Fruit fly (Drosophila melanogaster): Measurements from ENCODE around the gene Cngl.
A peak's percentile ranks its signal among the peaks of the same experiment; 100 is the strongest.

The Cngl gene

dm6 chrX:15449490-15450326 lies 8.7 kb upstream of the Cngl start, which contains the start of the genes Scamp and Ahcy:
Gene Scamp, minus strand, starts transcription at chrX:15449883.
Gene Ahcy, plus strand, starts transcription at chrX:15450261.
- TF ChIP-seq CTCF (optimal IDR thresholded peaks at IDR 0.05) (no peak), CG8478 (optimal IDR thresholded peaks at IDR 0.05) (no peak)

- TF ChIP-seq CTCF (optimal IDR thresholded peaks at IDR 0.05) = no peak
- no peak for TF ChIP-seq CG8478 (optimal IDR thresholded peaks at IDR 0.05)
These were observed 7.8 kb upstream of the Cngl start for dm6 chrX:15448809-15449208.

DNA sequence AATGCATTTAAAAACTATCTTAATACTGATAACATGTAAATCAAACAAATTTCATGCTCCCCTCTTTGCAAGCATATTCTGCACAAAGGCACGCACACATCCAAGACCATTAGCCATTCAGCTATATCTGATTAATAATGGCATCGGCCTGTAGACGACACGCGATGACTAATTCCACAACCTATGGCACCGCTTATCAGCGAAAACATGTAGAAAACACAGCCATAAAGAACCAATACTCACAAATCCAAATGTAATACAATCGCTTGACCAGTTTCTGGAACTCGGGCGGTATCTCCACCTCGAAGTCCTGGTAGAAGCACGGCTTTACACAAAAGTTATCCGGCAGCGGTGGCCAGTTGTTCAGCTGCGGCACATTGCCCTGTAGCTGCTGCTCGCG lies 7.1 kb upstream of the Cngl start:
- TF ChIP-seq CTCF (optimal IDR thresholded peaks at IDR 0.05) = no peak
- no peak for TF ChIP-seq CG8478 (optimal IDR thresholded peaks at IDR 0.05)

DNA sequence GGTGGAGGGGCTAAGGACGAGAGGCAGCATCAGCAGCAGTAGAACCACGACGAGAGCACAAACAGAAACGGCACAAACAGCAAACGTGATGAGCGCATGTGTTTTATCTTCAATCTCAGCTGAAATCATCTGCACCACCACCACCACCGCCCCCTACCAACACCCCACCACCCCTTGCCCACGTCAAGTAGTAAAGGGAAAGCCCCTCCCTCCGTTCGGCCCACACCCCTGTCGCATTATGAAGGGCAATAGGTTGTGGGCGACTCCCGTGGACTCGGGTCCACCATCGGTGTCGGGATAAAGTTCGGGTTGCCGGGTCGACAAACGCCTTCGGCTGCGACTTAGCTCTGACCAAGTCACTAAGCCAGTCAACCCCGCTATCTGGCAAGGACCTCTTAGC lies 2.5 kb upstream of the Cngl start:
- TF ChIP-seq CG8478 (optimal IDR thresholded peaks at IDR 0.05) (no peak), CTCF (optimal IDR thresholded peaks at IDR 0.05) (no peak)

- TF ChIP-seq CTCF (optimal IDR thresholded peaks at IDR 0.05) (no peak), CG8478 (optimal IDR thresholded peaks at IDR 0.05) (no peak)
These were observed 34.2 kb downstream of the Cngl start for dm6 chrX:15406811-15407210.

- TF ChIP-seq CG8478 (optimal IDR thresholded peaks at IDR 0.05) (no peak), CTCF (optimal IDR thresholded peaks at IDR 0.05) (no peak)
These were observed 39.2 kb downstream of the Cngl start for dm6 chrX:15401861-15402260.

DNA sequence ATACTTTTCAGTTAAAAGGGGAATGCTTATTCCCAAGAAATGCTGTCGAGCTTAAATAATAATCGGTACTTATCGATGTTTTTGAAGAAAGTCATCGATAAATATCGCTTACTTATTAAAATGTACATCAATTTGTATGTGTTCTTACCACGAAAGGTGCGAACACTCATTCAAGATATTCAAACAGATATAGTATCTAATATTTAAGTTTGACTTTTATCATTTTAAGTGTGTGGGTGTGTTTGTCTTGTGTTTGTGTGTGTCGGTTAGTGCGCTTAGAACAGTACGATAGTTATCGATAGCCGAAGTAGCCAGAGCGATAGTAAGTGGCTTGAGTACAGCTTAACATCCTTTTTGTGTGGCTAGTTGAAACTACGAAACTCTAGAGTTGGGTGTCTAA lies 53.7 kb downstream of the Cngl start:
- TF ChIP-seq CTCF (optimal IDR thresholded peaks at IDR 0.05) = no peak
- TF ChIP-seq CG8478 (optimal IDR thresholded peaks at IDR 0.05) = no peak

DNA sequence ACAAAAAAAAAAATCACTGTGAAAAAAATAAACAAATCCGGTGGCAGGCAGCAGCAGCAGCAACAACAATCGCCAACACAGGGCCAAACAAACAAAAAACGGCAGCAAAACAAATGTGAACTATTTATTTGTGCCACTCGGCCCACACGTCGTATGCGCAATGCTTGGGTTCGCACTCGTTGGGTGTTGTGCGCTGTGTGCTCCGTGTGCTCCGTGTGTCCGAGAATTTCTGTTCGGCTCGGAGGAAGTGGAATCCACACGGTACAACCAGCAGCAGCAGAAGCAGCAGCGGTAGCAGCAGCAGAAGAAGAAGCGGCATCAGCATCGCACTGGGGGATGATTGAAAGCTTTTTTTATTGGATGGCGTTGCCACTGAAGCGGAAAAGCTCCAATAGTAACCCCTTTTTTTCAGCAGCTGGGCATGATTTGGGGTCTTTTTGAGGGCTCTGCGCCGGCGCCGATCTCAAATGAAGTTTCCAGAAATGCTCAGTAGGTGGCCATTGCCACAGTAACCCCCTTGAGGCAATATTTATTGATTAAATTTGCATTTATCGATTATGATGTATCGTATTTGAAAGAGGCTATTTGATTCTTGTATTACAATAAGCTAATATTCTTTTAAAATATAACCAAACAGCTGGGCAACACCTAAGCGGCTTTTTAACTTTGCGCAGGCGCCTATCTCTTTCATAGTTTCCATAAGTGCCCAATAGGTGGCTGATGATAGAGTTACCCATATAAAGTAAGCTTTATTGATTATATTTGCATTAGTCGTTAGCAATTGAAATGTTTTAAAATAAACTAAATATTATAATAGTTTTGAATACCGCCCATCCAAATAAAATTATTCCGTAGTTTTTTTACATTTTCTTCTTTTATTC lies 55.6 kb downstream of the Cngl start, which contains the start of gene CG9164:
TSS of gene CG9164 (minus strand) at position 266 of the 881 bp plus-strand sequence.
- TF ChIP-seq CTCF (optimal IDR thresholded peaks at IDR 0.05) = peak in 1 of 2 experiments; percentile 39
- TF ChIP-seq CG8478 (optimal IDR thresholded peaks at IDR 0.05) = no peak

DNA sequence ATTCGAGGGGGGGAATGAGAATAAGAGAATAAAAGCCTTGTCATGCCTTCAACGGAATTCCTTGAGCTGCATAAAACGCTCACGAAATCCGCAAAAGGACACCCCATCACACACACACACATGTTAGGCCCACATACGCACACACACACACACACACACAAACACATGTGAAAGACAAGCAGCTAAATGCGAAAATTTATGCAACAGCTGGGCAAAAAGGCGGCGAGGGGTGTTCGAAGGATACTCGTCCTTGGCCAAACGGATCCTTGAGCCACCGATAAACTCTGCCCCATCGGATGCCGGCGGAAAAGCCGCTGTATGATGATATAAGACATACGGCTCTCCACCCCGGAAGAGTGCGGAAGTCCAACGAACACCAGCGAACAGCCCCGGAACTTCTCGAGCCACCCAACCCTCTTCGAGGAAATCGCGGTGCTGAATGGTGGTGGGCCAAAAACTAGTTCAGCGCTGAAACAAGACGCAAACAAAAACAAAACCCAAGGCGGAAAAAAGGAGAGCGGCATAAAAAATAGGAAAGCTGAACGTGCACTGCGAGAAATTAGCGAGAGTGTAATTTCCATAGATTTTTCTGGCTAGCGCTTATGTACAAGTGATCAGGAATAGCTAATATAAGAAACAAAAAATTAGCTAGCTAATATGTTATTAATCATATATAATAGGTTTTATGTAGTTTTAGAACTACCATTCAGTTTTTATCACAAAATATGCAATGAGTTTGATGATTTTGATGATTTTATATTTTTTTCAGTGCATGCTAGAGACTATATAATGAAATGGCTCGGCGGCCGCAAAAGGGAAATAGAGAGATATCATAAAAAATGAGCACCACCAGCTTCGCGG lies 57.3 kb downstream of the Cngl start:
- TF ChIP-seq CTCF (optimal IDR thresholded peaks at IDR 0.05) (no peak), CG8478 (optimal IDR thresholded peaks at IDR 0.05) (no peak)

dm6 chrX:15380207-15380606 lies 60.8 kb downstream of the Cngl start:
- TF ChIP-seq CG8478 (optimal IDR thresholded peaks at IDR 0.05) (no peak), CTCF (optimal IDR thresholded peaks at IDR 0.05) (peak in 1 of 2 experiments; percentile 71)

- TF ChIP-seq CG8478 (optimal IDR thresholded peaks at IDR 0.05) (no peak), CTCF (optimal IDR thresholded peaks at IDR 0.05) (no peak)
These were observed 62.0 kb downstream of the Cngl start, which contains the start of gene acj6 for dm6 chrX:15379014-15379491. Gene acj6, minus strand, starts transcription at chrX:15379064.

DNA sequence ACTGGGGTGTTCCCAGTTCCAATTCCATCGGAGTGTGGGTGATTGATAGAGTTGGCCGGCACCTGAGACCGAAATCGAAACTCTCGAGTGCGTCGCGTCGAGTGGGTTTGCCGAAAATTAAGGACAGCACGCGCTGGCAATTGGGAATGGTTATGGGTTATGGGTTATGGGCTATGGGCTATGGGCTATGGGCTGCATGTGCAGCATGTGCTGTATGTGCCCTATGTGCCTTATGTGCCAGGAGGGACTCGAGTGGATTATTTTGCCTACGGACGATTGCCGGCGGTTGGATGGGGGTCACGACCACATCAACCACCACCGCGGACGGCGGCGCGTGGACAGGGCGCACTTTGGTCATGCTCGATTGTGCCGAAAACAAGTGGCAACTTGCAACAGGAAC lies 70.9 kb downstream of the Cngl start:
- no peak for TF ChIP-seq CG8478 (optimal IDR thresholded peaks at IDR 0.05)
- TF ChIP-seq CTCF (optimal IDR thresholded peaks at IDR 0.05) = no peak

- TF ChIP-seq CTCF (optimal IDR thresholded peaks at IDR 0.05) (no peak), CG8478 (optimal IDR thresholded peaks at IDR 0.05) (no peak)
These were observed 76.6 kb downstream of the Cngl start for dm6 chrX:15364467-15364866.

- no peak for TF ChIP-seq CG8478 (optimal IDR thresholded peaks at IDR 0.05)
- no peak for TF ChIP-seq CTCF (optimal IDR thresholded peaks at IDR 0.05)
These were observed 77.4 kb downstream of the Cngl start for dm6 chrX:15363649-15364048.

Measured in S2 (cell line).